Worm (Caenorhabditis elegans): ENCODE results near the gene pezo-1.

DNA sequence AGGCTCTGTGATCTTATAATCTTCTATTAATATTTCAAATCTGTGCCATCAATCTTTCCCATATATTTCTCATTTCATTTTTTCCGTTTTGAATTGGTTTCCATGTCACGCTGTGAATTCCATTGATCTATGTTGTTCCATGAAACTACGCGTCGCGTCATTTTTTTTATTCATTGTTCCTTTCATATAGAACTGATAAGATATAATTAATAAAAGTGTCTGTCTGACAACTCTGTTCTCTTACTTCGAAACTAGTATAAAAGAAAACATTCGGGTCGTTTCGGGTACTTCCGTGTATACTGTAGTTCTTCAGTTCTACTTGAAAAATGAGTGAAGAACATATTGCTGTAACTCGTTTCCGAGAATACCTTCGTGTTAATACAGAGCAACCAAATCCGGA is 8.2 kb upstream of the pezo-1 start, which contains the start of gene C10C5.3:
- TF ChIP-seq nhr-11 (tag; optimal IDR thresholded peaks at IDR 0.05) (no peak), lin-39 (tag; optimal IDR thresholded peaks at IDR 0.05) (no peak), saeg-2 (GFP tag; IDR thresholded peaks at IDR 0.05) (no peak), daf-16 (GFP tag; optimal IDR thresholded peaks at IDR 0.05) (no peak), daf-16 (tag; optimal IDR thresholded peaks at IDR 0.05) (no peak), nhr-76 (tag; optimal IDR thresholded peaks at IDR 0.05) (no peak), nhr-77 (tag; optimal IDR thresholded peaks at IDR 0.05) (no peak), ama-1 (optimal IDR thresholded peaks at IDR 0.05) (no peak), pqm-1 (tag; optimal IDR thresholded peaks at IDR 0.05) (no peak), nhr-10 (tag; optimal IDR thresholded peaks at IDR 0.05) (no peak), unc-130 (GFP tag; optimal IDR thresholded peaks at IDR 0.05) (no peak), aly-2 (tag; optimal IDR thresholded peaks at IDR 0.05) (no peak), fos-1 (tag; optimal IDR thresholded peaks at IDR 0.05) (no peak), lin-38 (GFP tag; IDR thresholded peaks at IDR 0.05) (no peak), ztf-7 (tag; optimal IDR thresholded peaks at IDR 0.05) (no peak)

Data from whole organism, L4 larva.